Worm (Caenorhabditis elegans) whole organism, early embryonic: ENCODE measurements around the gene F11D11.3.

ENCODE experiments used
- B0310.2 ChIP-seq: sonication (generic microtip); optimal IDR thresholded peaks from 2 replicates; lab custom pipeline; 2016; ENCODE audit warnings: mild to moderate bottlenecking, missing genetic modification characterization, missing compliant biosample characterization
- F13C5.2 ChIP-seq: sonication (generic microtip); optimal IDR thresholded peaks from 2 replicates; lab custom pipeline; 2017; ENCODE audit warnings: mild to moderate bottlenecking, missing genetic modification characterization, inconsistent platforms, missing compliant biosample characterization
- aly-1 ChIP-seq: sonication (generic microtip); optimal IDR thresholded peaks from 2 replicates; lab custom pipeline; 2016; ENCODE audit warnings: missing genetic modification characterization, missing compliant biosample characterization
- ama-1 ChIP-seq: fragments of 150-350 bp; optimal IDR thresholded peaks from 2 replicates; lab custom pipeline; 2014
- ceh-13 ChIP-seq: fragments of 200-800 bp; sonication (Bioruptor generic); optimal IDR thresholded peaks from 2 replicates; lab custom pipeline; 2018; ENCODE audit warnings: mild to moderate bottlenecking, missing genetic modification characterization, missing compliant biosample characterization
- ceh-36 ChIP-seq: sonication (generic microtip); optimal IDR thresholded peaks from 2 replicates; lab custom pipeline; 2016; ENCODE audit warnings: missing genetic modification characterization, inconsistent platforms, missing compliant biosample characterization
- ets-7 ChIP-seq: sonication (generic microtip); optimal IDR thresholded peaks from 2 replicates; lab custom pipeline; 2016; ENCODE audit warnings: missing genotype, missing genetic modification characterization, missing compliant biosample characterization
- flt-1 ChIP-seq: fragments of 200-800 bp; sonication (Bioruptor generic); IDR thresholded peaks from 2 replicates; pipeline ENCODE4 v1.3.6; 2022; ENCODE audit warnings: missing genetic modification characterization, missing compliant biosample characterization
- hmbx-1 ChIP-seq: sonication (generic microtip); optimal IDR thresholded peaks from 2 replicates; lab custom pipeline; 2016; ENCODE audit warnings: mild to moderate bottlenecking, missing genetic modification characterization, missing compliant biosample characterization
- hmg-4 ChIP-seq: fragments of 200-800 bp; sonication (Bioruptor generic); optimal IDR thresholded peaks from 2 replicates; lab custom pipeline; 2018; ENCODE audit warnings: mild to moderate bottlenecking, missing genetic modification characterization, missing compliant biosample characterization
- hnd-1 ChIP-seq: sonication (generic microtip); optimal IDR thresholded peaks from 2 replicates; lab custom pipeline; 2016; ENCODE audit warnings: missing genetic modification characterization, missing compliant biosample characterization
- pes-1 ChIP-seq: fragments of 200-800 bp; sonication (Bioruptor generic); IDR thresholded peaks from 2 replicates; pipeline ENCODE4 v1.3.6; 2022; ENCODE audit warnings: missing genetic modification reagents, missing genetic modification characterization, missing compliant biosample characterization
- scrt-1 ChIP-seq: fragments of 200-800 bp; sonication (Bioruptor generic); IDR thresholded peaks from 2 replicates; pipeline ENCODE4 v1.3.6; 2022; ENCODE audit warnings: missing genetic modification characterization, missing compliant biosample characterization
- sea-1 ChIP-seq: fragments of 200-800 bp; sonication (Bioruptor generic); conservative IDR thresholded peaks from 2 replicates; pipeline ENCODE4 v1.3.6; 2022; ENCODE audit warnings: missing genetic modification characterization, missing compliant biosample characterization
- tbx-11 ChIP-seq: fragments of 200-800 bp; sonication (Bioruptor generic); IDR thresholded peaks from 2 replicates; pipeline ENCODE4 v1.3.6; 2022; ENCODE audit warnings: missing genetic modification characterization, missing compliant biosample characterization
- tbx-37 ChIP-seq: fragments of 200-800 bp; sonication (Bioruptor generic); conservative IDR thresholded peaks from 2 replicates; pipeline ENCODE4 v1.3.6; 2022; ENCODE audit warnings: missing genetic modification reagents, missing genetic modification characterization, missing compliant biosample characterization
- tra-4 ChIP-seq: sonication (generic microtip); optimal IDR thresholded peaks from 2 replicates; lab custom pipeline; 2017; ENCODE audit warnings: missing genetic modification characterization, missing compliant biosample characterization

F11D11.3 gene

ce11 chrV:18729324-18729924 lies 30.6 kb downstream of the F11D11.3 start, which contains the start of gene asp-19:
Gene asp-19, minus strand, starts transcription at chrV:18729374.
- TF ChIP-seq sea-1 (no peak), F13C5.2 (tag; lab: Kevin White, UChicago) (no peak), tra-4 (tag; lab: Kevin White, UChicago) (no peak), ceh-13 (no peak), ama-1 (no peak), ceh-36 (tag; lab: Kevin White, UChicago) (no peak)

ce11 chrV:18725858-18726257 lies 34.2 kb downstream of the F11D11.3 start:
- no peak for TF ChIP-seq ceh-36 (tag; lab: Kevin White, UChicago)
- no peak for TF ChIP-seq ets-7 (tag; lab: Kevin White, UChicago)
- TF ChIP-seq ama-1 = no peak
- no peak for TF ChIP-seq sea-1
- no peak for TF ChIP-seq flt-1 (GFP tag; lab: Robert Waterston, UW)
- TF ChIP-seq tbx-11 = no peak
- TF ChIP-seq F13C5.2 (tag; lab: Kevin White, UChicago) = no peak

- TF ChIP-seq tbx-11 (peak; percentile 41; the same call in 1 of the 2 replicates), sea-1 (0 out of 2 replicates have a peak, but pooled peaks have one; percentile 46)
These were observed 35.3 kb downstream of the F11D11.3 start for ce11 chrV:18724810-18725209.

ce11 chrV:18724076-18724475 lies 36.0 kb downstream of the F11D11.3 start:
- TF ChIP-seq hnd-1 (tag; lab: Kevin White, UChicago) = no peak
- TF ChIP-seq hmbx-1 (tag; lab: Kevin White, UChicago) = no peak

ce11 chrV:18723604-18724003 lies 36.5 kb downstream of the F11D11.3 start:
- TF ChIP-seq B0310.2 (tag; lab: Kevin White, UChicago) = no peak
- TF ChIP-seq flt-1 (GFP tag; lab: Robert Waterston, UW) = peak; percentile 68; the same call in 1 of the 2 replicates
- no peak for TF ChIP-seq scrt-1
- peak; percentile 72 for TF ChIP-seq ceh-13
- TF ChIP-seq ceh-36 (tag; lab: Kevin White, UChicago) = no peak
- peak; percentile 45 for TF ChIP-seq hnd-1 (tag; lab: Kevin White, UChicago)
- TF ChIP-seq hmg-4 (GFP tag; lab: Kevin White, UChicago) = peak; percentile 23
- TF ChIP-seq tbx-37 = no peak
- TF ChIP-seq hmbx-1 (tag; lab: Kevin White, UChicago) = no peak
- no peak for TF ChIP-seq aly-1 (tag; lab: Kevin White, UChicago)
- TF ChIP-seq tbx-11 = 0 out of 2 replicates have a peak, but pooled peaks have one; percentile 58

ce11 chrV:18722510-18723299 lies 37.4 kb downstream of the F11D11.3 start:
- TF ChIP-seq flt-1 (GFP tag; lab: Robert Waterston, UW) (peak; percentile 52), pes-1 (GFP tag; lab: Robert Waterston, UW) (no peak), ceh-36 (tag; lab: Kevin White, UChicago) (peak; percentile 57), hmg-4 (GFP tag; lab: Kevin White, UChicago) (no peak)

ce11 chrV:18721873-18722272 lies 38.2 kb downstream of the F11D11.3 start:
- no peak for TF ChIP-seq tbx-37
- no peak for TF ChIP-seq ceh-13
- TF ChIP-seq scrt-1 = no peak
- no peak for TF ChIP-seq tbx-11
- TF ChIP-seq pes-1 (GFP tag; lab: Robert Waterston, UW) = no peak
- no peak for TF ChIP-seq tra-4 (tag; lab: Kevin White, UChicago)
- TF ChIP-seq B0310.2 (tag; lab: Kevin White, UChicago) = no peak
- TF ChIP-seq hmbx-1 (tag; lab: Kevin White, UChicago) = no peak
- TF ChIP-seq hnd-1 (tag; lab: Kevin White, UChicago) = no peak
- no peak for TF ChIP-seq ets-7 (tag; lab: Kevin White, UChicago)
- TF ChIP-seq hmg-4 (GFP tag; lab: Kevin White, UChicago) = no peak
- no peak for TF ChIP-seq ama-1
- no peak for TF ChIP-seq ceh-36 (tag; lab: Kevin White, UChicago)
- no peak for TF ChIP-seq aly-1 (tag; lab: Kevin White, UChicago)
- no peak for TF ChIP-seq sea-1

- TF ChIP-seq tbx-37 (no peak), F13C5.2 (tag; lab: Kevin White, UChicago) (no peak), pes-1 (GFP tag; lab: Robert Waterston, UW) (no peak), ceh-13 (peak; percentile 70), hmbx-1 (tag; lab: Kevin White, UChicago) (no peak), ama-1 (peak; percentile 33), ets-7 (tag; lab: Kevin White, UChicago) (no peak), sea-1 (peak; percentile 84), scrt-1 (peak; percentile 63), tra-4 (tag; lab: Kevin White, UChicago) (no peak), hmg-4 (GFP tag; lab: Kevin White, UChicago) (peak; percentile 1), tbx-11 (peak; percentile 52; the same call in 1 of the 2 replicates), flt-1 (GFP tag; lab: Robert Waterston, UW) (peak; percentile 44; the same call in 1 of the 2 replicates), aly-1 (tag; lab: Kevin White, UChicago) (peak; percentile 86), hnd-1 (tag; lab: Kevin White, UChicago) (no peak), B0310.2 (tag; lab: Kevin White, UChicago) (no peak), ceh-36 (tag; lab: Kevin White, UChicago) (no peak)
These were observed 40.1 kb downstream of the F11D11.3 start, which contains the start of gene Y17D7C.2 for ce11 chrV:18719956-18720489. Gene Y17D7C.2, minus strand, starts transcription at chrV:18719987.
